Worm (Caenorhabditis elegans): Measurements from ENCODE around the gene F16F9.1.
A peak's percentile ranks its signal among the peaks of the same experiment; 100 is the strongest.

Gene F16F9.1

ce11 chrX:8419252-8419651 is 27.0 kb upstream of the F16F9.1 start (continued):
- TF ChIP-seq daf-16 (GFP tag; optimal IDR thresholded peaks at IDR 0.05) (no peak), daf-16 (tag; optimal IDR thresholded peaks at IDR 0.05) (peak; percentile 37), lsy-2 (tag; optimal IDR thresholded peaks at IDR 0.05) (no peak), lin-29 (GFP tag; IDR thresholded peaks at IDR 0.05) (no peak), ama-1 (optimal IDR thresholded peaks at IDR 0.05) (no peak), ceh-32 (tag; optimal IDR thresholded peaks at IDR 0.05; ENCODE audit: poor library complexity) (no peak), hmg-1.1 (GFP tag; IDR thresholded peaks at IDR 0.05) (no peak), lin-1 (GFP tag; IDR thresholded peaks at IDR 0.05) (no peak), ctbp-1 (GFP tag; IDR thresholded peaks at IDR 0.05) (no peak), spr-3 (GFP tag; optimal IDR thresholded peaks at IDR 0.05) (no peak), daf-19 (GFP tag; conservative IDR thresholded peaks at IDR 0.05) (no peak), duxl-1 (tag; optimal IDR thresholded peaks at IDR 0.05; ENCODE audit: poor library complexity) (no peak), T26A8.4 (GFP tag; IDR thresholded peaks at IDR 0.05) (no peak), ZK337.2 (GFP tag; IDR thresholded peaks at IDR 0.05) (no peak), fos-1 (tag; optimal IDR thresholded peaks at IDR 0.05) (no peak)

DNA sequence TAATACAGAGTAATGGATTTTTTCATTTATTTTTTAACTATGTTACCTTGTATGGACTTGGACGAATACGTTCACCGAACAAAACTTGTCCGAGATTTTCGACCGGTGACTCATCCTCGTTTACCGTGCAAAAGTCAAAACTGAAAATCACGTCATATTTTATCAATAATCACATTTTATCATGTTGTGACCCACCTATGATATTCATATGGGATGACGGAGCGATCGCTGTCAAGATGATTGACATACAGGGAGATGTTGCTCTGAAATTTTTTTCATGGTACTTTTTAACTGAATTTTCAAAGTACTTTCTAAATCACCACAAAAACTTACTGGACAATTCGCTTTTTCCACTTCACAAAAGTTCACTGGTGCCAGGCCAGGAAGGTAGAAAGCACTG is 24.6 kb upstream of the F16F9.1 start:
- TF ChIP-seq F49E8.2 (tag; optimal IDR thresholded peaks at IDR 0.05; ENCODE audit: borderline replicate concordance) (no peak), dmd-6 (GFP tag; IDR thresholded peaks at IDR 0.05) (peak; percentile 81)

ce11 chrX:8422020-8422419 is 24.2 kb upstream of the F16F9.1 start, which contains the start of gene tag-123:
tag-123 (minus strand) TSS chrX:8422055.
- TF ChIP-seq ZK546.5 (tag; optimal IDR thresholded peaks at IDR 0.05) (no peak), Y48G9A.11 (GFP tag; IDR thresholded peaks at IDR 0.05) (no peak), hmg-1.1 (GFP tag; IDR thresholded peaks at IDR 0.05) (no peak), daf-8 (GFP tag; IDR thresholded peaks at IDR 0.05) (no peak), daf-16 (GFP tag; optimal IDR thresholded peaks at IDR 0.05) (no peak), daf-16 (tag; optimal IDR thresholded peaks at IDR 0.05) (peak; percentile 51), unc-130 (GFP tag; optimal IDR thresholded peaks at IDR 0.05) (no peak), madf-9 (GFP tag; conservative IDR thresholded peaks at IDR 0.05) (no peak), aha-1 (tag) (peak; percentile 98), aly-2 (tag; optimal IDR thresholded peaks at IDR 0.05) (no peak), saeg-2 (GFP tag; IDR thresholded peaks at IDR 0.05) (no peak), lin-29 (GFP tag; IDR thresholded peaks at IDR 0.05) (no peak), dmd-8 (GFP tag; IDR thresholded peaks at IDR 0.05) (no peak), mxl-3 (GFP tag; optimal IDR thresholded peaks at IDR 0.05) (no peak), egl-27 (tag; optimal IDR thresholded peaks at IDR 0.05) (no peak), tra-1 (GFP tag; IDR thresholded peaks at IDR 0.05) (no peak), nhr-77 (tag; optimal IDR thresholded peaks at IDR 0.05) (peak; percentile 9), daf-12 (tag; optimal IDR thresholded peaks at IDR 0.05) (no peak), R02D3.7 (tag; optimal IDR thresholded peaks at IDR 0.05) (peak; percentile 53), ama-1 (optimal IDR thresholded peaks at IDR 0.05) (no peak), hlh-30 (tag; optimal IDR thresholded peaks at IDR 0.05; ENCODE audit: insufficient read depth) (peak; percentile 56), spr-1 (tag; optimal IDR thresholded peaks at IDR 0.05) (no peak), ceh-44 (GFP tag; IDR thresholded peaks at IDR 0.05) (no peak), ces-1 (GFP tag; optimal IDR thresholded peaks at IDR 0.05) (no peak), nhr-6 (tag; optimal IDR thresholded peaks at IDR 0.05) (peak; percentile 71), mdl-1 (tag; optimal IDR thresholded peaks at IDR 0.05) (no peak), mxl-2 (GFP tag; conservative IDR thresholded peaks at IDR 0.05) (no peak), lin-1 (GFP tag; IDR thresholded peaks at IDR 0.05) (no peak), mep-1 (tag; optimal IDR thresholded peaks at IDR 0.05) (peak; percentile 74), rbr-2 (tag; optimal IDR thresholded peaks at IDR 0.05) (peak; percentile 40), nhr-48 (tag; optimal IDR thresholded peaks at IDR 0.05) (no peak), ceh-28 (tag; optimal IDR thresholded peaks at IDR 0.05) (no peak), Y105C5A.15 (GFP tag; IDR thresholded peaks at IDR 0.05) (no peak), skn-1 (tag; optimal IDR thresholded peaks at IDR 0.05) (no peak), php-3 (GFP tag; IDR thresholded peaks at IDR 0.05) (no peak), zfp-2 (tag; optimal IDR thresholded peaks at IDR 0.05) (no peak), hif-1 (tag; optimal IDR thresholded peaks at IDR 0.05) (peak in 1 of 2 experiments; percentile 47), jun-1 (tag; optimal IDR thresholded peaks at IDR 0.05) (no peak)
